Worm (Caenorhabditis elegans): ENCODE data around the gene lin-8.
"Not testable (repeated sequence)": the region's sequence is repeated elsewhere in the genome, so short reads cannot be mapped to it uniquely, and the experiment has no call there.

lin-8 gene

DNA sequence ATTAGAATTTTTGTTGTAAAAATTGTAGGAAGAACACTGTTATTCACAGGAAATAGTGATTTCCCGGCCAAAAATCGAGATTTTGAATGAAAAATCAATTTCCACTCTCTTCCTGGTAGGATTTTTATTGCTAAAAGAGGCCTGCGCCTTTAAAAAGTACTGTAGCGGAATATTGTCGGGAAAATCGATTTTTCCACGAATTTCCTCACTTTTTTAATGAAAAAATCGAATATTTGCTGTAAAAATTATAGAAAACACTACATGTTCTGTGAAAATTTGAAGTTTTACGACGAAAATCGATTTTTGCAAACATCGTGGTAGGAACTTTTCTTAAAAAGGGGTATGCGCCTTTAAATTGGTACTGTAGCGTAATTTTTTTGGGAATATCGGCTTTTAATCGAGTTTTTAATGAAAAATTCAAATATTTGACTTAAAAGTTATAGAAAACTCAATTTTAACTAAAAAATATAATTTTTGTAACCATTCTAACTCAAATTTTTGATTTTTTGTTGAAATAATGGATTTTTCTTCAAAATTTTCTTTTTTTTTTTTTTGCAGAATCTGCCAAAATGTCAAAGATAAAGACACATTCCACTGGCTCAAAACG lies at the start of gene lin-8:
Gene lin-8, plus strand, starts transcription at position 557 of the 607 bp plus-strand sequence.
- TF ChIP-seq unc-62 (GFP tag; optimal IDR thresholded peaks at IDR 0.05), result no peak

DNA sequence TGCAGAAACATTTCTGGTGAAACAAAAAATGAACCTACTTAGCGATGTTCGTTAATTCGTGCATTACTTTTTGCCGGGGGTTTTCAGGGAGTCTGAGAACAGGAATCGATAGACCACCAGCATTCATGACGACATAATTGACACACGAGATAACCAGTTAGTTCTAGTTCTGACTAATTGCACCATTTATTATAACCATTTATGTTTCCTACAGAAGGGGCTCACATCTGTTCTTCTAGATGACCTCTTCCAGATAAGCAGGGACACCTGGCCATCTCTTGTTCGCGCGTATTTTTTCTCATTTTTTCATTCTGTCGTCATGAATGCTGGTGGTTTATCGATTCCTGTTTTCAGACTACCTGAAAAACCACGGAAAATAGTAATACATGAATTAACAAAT lies 48.2 kb upstream of the lin-8 start, which contains the start of gene sdz-5:
Gene sdz-5, plus strand, starts transcription at position 301 of the 400 bp plus-strand sequence.
- no peak for TF ChIP-seq unc-62 (GFP tag; optimal IDR thresholded peaks at IDR 0.05)

DNA sequence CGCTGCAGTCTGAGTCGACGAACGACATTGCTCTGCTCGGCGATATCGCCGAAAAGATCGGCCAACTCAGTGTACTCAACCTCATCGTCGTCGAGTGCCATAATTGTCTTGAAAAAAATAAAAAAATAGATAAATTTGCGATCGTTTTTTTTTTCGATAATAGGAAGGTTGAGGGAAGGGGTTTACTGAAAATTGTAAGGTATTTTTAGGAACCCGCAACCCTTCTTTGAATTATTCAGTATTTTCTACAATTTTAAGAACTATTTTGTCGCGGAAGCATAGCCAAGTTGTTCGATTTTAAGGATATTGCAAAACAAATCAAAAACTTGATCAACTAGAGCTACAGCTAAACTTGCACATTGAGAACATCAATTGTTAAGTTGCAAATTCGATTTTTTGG lies 44.5 kb upstream of the lin-8 start, which contains the start of gene C41H7.9:
Gene C41H7.9, minus strand, starts transcription at position 101 of the 400 bp plus-strand sequence.
- no peak for TF ChIP-seq unc-62 (GFP tag; optimal IDR thresholded peaks at IDR 0.05)

DNA sequence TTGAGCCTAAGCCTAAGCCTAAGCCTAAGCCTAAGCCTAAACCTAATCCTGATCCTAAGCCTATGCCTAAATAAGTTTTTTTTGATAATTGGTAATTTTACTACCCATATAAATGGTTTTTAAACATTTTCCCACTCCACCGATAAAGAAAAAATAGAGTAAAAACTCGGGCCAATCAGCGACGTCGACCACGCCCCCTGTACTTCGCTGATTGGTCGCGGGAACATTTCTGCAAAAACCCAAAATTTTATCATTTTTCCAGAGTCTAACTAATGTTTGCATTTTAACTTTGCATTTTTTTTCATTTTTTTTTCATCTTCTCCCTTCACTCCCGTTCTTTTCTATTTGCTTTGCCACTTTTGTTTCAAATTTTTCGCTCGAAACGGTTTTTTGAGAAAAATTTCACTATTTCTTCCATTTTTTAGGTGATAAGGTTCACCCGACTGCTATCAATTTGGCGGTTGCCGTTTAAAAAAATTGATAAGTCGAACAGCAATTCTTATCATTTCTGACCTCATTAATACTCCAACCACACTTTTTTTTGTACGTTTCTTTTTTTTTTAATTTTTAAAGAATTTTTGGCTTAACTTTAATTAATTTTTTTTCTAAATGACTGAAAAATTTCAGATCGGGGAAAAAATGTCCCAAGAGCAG lies 42.3 kb upstream of the lin-8 start, which contains the start of gene C41H7.2:
Gene C41H7.2, plus strand, starts transcription at position 622 of the 654 bp plus-strand sequence.
- TF ChIP-seq unc-62 (GFP tag; optimal IDR thresholded peaks at IDR 0.05), result no peak

DNA sequence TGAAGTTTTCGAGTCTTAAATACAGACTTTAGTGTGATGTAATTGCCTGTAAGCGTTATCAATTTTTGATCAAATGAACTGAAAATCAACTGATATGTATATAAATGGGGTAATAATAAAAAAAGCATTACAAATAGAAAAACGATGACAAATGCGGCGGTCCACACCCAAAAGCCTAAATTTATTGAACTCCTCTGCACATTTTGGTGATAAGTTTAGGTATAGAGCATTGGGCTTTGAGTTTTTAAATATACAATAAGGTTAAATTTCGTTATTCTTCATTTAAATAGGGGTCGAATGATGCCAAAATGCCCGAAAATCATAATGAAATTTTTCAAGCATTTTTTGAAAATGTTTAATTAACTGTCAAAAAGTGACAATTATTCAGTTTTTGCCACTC lies 36.8 kb upstream of the lin-8 start, which contains the start of gene clec-3:
Gene clec-3, minus strand, starts transcription at position 101 of the 400 bp plus-strand sequence.
- no peak for TF ChIP-seq unc-62 (GFP tag; optimal IDR thresholded peaks at IDR 0.05)

DNA sequence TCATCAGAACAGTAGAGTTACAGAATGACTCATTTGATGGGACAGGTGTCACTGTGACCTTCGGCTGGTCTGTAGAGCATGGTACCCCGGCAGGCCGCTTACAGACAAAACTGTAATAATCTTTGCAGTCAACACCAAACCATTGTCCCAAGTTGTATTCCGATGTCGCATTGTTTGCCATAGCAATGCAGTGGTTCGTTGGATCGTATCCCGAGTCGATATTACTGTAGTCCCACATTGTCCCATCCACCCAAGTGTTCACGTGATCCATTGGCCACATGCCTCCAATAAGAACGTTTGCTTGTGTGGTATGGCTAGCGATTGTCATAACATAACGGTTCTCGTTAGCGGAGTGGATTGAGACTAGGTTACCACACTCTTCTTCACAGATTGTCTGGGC lies 35.7 kb upstream of the lin-8 start:
- TF ChIP-seq unc-62 (GFP tag; optimal IDR thresholded peaks at IDR 0.05), result no peak

DNA sequence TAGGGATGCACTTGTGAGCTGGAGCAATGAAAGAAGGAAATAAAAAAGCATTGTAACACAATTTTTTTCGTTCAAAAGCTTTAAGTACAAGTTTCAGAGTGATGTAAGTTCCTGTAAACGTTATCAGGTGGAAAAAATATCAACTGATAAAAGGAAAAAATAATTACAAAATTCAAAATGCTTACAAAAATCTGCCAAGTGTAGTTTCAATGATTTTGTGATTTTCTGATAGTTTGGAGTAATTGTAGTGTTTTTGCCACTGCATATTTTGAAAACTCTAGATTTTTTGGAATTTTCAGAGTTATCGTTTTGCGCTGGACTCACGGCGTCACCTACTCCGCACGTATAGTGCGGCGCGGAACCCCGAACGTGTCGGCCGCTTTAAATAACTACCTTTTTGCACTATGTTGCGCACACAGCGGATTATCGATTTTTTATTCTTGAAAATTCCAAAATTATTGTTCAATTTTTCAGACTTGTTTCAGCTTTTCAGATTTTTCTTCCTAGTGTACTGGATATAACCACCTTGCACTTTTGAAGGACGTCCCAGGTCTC lies 33.2 kb upstream of the lin-8 start, which contains the start of gene clec-2:
Gene clec-2, minus strand, starts transcription at position 51 of the 555 bp plus-strand sequence.
- TF ChIP-seq unc-62 (GFP tag; optimal IDR thresholded peaks at IDR 0.05), result no peak

DNA sequence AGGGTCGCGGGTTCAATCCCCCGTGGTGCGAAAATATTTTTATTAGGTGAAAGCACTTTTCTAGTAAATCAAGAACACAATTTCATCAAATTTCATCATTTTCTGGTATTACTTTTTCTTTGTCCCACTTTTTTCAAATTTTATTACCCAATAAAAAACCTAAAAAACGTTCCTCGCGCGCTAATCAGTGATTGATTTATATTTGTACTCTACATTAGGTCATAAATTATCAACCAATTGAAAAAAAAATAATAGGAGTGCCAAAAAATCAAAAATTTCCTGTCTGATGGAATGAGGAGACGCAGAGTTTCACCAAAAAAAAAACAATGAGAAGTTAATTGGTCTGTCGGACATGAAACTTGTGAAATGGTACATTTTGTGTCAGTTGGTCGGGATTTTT lies 32.0 kb upstream of the lin-8 start:
- no peak for TF ChIP-seq unc-62 (GFP tag; optimal IDR thresholded peaks at IDR 0.05)

DNA sequence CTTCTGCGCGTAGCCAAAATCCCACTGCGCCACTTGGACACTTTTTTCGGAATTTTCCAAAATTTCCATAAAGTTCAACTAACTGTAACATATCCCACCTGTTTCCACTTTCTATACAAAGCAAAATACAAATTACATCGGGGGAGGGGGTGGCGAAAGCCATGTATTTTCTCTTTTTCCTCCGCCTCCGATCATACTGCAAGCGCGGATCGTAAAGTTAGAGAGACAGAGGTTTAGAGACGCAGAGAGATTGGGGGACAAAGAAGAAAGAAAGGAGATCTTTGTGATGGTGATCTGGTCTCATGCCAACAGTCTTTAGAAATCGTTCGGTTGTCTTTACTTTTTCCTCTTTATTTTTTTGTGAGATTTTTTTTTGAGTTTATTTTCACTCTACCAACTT lies 28.4 kb upstream of the lin-8 start:
- no peak for TF ChIP-seq unc-62 (GFP tag; optimal IDR thresholded peaks at IDR 0.05)

DNA sequence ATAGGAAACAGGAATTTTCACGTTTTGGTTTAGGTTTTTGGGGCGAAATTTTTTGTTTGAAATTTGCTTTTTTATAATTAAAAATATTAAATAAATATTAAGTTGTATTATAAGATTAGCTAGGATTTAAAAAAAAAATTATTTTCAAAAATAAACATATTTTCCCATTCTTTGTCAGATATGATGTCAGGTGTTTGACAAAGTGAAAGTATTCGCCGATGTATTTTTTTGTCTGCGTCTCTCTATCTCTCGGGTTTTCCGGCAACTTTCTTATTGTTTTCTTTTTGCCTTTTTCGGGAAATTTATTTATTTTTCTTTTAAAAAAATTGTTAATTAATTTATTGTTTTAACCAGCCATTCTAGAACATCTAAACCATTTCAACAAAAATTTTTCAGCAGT lies 26.2 kb upstream of the lin-8 start:
- no peak for TF ChIP-seq unc-62 (GFP tag; optimal IDR thresholded peaks at IDR 0.05)

DNA sequence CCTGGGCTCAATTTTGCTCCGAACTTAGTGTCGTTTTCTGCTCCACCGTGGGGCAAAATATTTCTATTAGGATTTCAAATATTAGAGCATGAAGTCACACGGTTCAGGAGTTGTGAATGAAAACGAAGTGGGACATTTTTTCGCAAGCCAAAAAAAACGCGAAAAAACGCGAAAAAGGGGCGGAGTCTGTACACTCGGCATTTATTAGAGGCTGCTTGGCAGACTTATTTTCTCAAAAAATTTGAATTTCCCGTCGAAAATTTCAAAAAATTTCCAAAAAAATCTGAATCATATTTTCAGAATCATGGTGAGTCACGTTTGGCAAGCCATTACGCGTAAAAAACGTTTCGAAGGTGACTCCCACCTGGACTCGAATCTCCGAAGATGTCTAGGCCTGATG lies 24.1 kb upstream of the lin-8 start, which contains the start of gene B0454.6:
Gene B0454.6, plus strand, starts transcription at position 301 of the 400 bp plus-strand sequence.
- TF ChIP-seq unc-62 (GFP tag; optimal IDR thresholded peaks at IDR 0.05), result not testable (repeated sequence)

DNA sequence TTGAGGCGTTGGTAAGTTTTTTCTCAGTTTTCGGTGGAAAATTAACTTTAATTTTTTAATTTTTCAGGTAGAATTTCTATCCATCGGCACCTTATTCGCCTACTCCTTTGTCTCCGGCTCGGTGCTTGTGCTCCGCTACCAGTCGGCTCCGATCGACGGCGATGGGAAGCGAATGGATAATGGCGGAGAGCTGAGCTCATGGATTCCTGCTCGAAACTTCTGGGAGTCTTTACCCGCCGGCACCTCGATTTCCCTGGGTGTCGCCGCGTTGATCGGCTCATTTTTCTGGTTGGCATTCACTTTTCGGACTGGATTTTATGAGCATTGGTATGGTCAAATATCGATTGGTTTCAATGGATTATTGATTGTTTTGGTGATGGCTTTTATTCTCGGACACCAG lies 21.7 kb upstream of the lin-8 start:
- TF ChIP-seq unc-62 (GFP tag; optimal IDR thresholded peaks at IDR 0.05), result no peak

DNA sequence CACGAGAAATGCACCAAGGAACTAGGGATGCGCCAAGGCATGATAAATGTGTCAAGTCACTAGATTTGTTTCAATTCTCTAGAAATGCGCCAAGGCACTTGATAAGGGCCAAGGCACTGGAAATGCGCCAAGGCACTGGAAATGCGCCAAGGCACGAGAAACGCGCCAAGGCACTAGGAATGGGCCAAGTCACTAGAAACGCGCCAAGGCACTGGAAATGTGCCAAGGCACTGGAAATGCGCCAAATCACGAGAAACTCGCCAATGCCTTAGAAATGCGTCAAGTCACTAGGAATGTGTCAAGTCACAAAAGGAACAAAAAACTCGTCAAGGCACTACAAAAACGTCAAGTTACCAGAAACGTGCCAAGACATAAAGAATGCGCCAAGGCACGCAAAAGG lies 20.3 kb upstream of the lin-8 start:
- no peak for TF ChIP-seq unc-62 (GFP tag; optimal IDR thresholded peaks at IDR 0.05)

DNA sequence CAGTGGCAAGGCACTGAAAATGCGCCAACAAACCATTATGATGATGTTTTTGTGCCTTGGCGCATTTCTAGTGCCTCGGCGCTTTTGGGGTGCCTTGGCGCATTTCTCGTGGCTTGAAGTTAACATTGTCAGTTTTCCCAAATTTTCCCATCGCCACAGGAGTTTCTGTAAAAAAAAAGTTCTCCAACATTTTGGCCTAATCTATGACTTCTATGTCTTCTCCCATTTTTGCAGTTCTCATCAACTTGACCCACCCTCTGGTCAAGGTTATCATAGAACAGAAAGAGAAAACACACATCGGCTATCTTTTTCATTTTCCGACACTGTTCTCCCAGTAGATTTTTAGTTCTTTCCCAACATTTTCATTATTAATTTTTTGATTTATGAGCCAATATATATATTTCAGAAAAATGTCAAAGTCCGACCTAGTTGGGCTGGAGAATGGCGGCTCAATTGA lies 18.1 kb upstream of the lin-8 start, which contains the start of the genes B0454.26 and B0454.5:
Gene B0454.26, minus strand, starts transcription at position 101 of the 457 bp plus-strand sequence.
Gene B0454.5, plus strand, starts transcription at position 407 of the 457 bp plus-strand sequence.
- no peak for TF ChIP-seq unc-62 (GFP tag; optimal IDR thresholded peaks at IDR 0.05)

DNA sequence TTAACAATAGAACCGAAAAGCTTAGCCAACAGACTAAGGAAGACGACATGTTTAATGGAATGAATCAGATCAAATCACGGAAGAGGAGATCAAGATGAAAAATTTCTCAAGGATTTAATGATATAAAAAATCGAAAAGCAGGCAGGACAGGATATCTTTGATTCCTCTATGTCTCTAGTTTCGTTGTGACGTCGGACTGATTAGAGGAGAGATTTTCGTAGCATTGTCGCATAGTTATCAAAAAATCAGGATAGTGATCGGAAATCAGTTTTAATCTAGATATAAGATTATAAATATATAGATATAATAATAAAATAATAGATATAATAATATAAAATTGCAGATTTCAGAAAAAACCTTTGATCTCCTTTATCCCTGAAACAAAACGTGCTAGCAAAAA lies 13.3 kb upstream of the lin-8 start, which contains the start of gene B0454.8:
Gene B0454.8, minus strand, starts transcription at position 101 of the 400 bp plus-strand sequence.
- no peak for TF ChIP-seq unc-62 (GFP tag; optimal IDR thresholded peaks at IDR 0.05)

DNA sequence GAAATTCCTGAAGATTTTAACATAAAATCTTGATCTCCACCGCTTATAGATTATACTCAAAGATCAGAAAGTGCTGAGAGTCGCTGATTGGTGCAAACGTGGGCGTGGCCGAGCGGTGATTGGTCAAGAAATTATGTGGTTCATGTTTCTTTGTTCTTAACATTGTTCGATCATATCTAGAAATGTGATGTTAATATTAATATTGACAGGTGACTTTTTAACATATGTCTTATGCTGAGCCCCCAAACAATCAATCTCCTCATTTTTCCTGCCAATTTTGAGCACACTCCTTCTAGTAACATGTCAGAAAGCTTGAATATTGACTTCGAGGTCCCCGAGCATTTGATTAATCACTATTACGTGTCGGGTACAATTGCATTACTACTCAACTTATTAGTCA lies 12.6 kb upstream of the lin-8 start, which contains the start of gene sri-29:
Gene sri-29, plus strand, starts transcription at position 301 of the 400 bp plus-strand sequence.
- no peak for TF ChIP-seq unc-62 (GFP tag; optimal IDR thresholded peaks at IDR 0.05)

Measured in whole organism, dauer.